Fruit fly (Drosophila melanogaster): ENCODE results near the gene Cpr72Ec.

dm6 chr3L:16327776-16328175 is 39.4 kb downstream of the Cpr72Ec start, which contains the start of gene CG13038:
- TF ChIP-seq vri (GFP tag; optimal IDR thresholded peaks at IDR 0.05), result no peak
- TF ChIP-seq CG11294 (GFP tag; IDR thresholded peaks at IDR 0.05), result no peak
- no peak for TF ChIP-seq OdsH (GFP tag; optimal IDR thresholded peaks at IDR 0.05)
- TF ChIP-seq CG6163 (GFP tag; IDR thresholded peaks at IDR 0.05), result 0 out of 3 replicates have a peak, but pooled peaks have one; percentile 27
- no peak for TF ChIP-seq CG10631 (GFP tag; optimal IDR thresholded peaks at IDR 0.05)
- TF ChIP-seq spab (GFP tag; optimal IDR thresholded peaks at IDR 0.05), result no peak
- TF ChIP-seq salr (GFP tag; optimal IDR thresholded peaks at IDR 0.05), result no peak
- TF ChIP-seq acj6 (GFP tag; optimal IDR thresholded peaks at IDR 0.05), result no peak
- TF ChIP-seq Sox102F (GFP tag; optimal IDR thresholded peaks at IDR 0.05), result no peak
